Fruit fly (Drosophila melanogaster): ENCODE measurements around the gene CG5984.

CG5984 gene

DNA sequence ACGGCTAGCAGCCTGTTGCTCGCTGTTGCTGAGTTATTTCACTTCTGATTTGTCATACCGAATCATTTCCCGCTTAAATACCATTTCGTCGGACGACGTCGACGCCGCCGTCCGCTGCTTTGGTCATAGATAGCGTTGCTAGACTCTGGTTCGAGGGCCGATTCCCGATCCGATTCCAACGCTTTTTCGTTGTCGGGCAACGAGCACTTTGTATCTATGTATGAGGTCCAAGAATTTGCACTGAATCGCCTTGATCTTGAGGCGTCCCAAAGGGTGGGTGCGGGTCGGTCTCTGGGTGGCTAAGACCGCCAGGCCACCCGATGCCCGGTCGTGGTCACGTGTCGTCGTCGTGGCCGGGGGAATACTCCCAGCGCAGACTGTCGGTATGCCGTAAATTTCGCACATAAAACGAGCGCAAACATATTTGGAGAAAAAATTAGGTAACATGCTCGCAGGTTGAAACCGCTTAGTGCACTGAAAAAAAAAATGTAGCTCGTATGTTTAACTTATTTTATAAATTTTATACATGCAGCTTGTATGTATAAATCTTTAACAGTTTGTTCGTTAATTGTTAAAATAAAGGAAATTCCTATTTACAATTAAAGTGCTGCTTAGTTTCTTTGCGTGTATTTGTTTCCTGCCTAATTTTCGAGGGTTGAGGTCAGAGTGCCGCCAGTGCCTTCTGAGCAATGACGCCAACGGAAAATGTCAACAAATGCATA lies 44.5 kb upstream of the CG5984 start, which contains the start of gene CG3348 (continued):
- peak; percentile 53 for TF ChIP-seq CG12219 (GFP tag; optimal IDR thresholded peaks at IDR 0.05)
- TF ChIP-seq chn (GFP tag; optimal IDR thresholded peaks at IDR 0.05) = peak; percentile 4
- TF ChIP-seq CG2889 (GFP tag; IDR thresholded peaks at IDR 0.05) = peak; percentile 54; the same call in 1 of the 3 replicates
- peak; percentile 67 for TF ChIP-seq CG1792 (GFP tag; optimal IDR thresholded peaks at IDR 0.05)
- peak; percentile 79 for TF ChIP-seq CG30403 (GFP tag; optimal IDR thresholded peaks at IDR 0.05)
- TF ChIP-seq Xrp1 (GFP tag; IDR thresholded peaks at IDR 0.05) = peak; percentile 75
- no peak for TF ChIP-seq pzg (GFP tag; optimal IDR thresholded peaks at IDR 0.05)
- TF ChIP-seq Dfd (GFP tag; optimal IDR thresholded peaks at IDR 0.05) = no peak
- TF ChIP-seq CG13424 (tag; optimal IDR thresholded peaks at IDR 0.05) = peak; percentile 63
- no peak for TF ChIP-seq HmgD (GFP tag; optimal IDR thresholded peaks at IDR 0.05)
- peak; percentile 37 for TF ChIP-seq CrebB (tag; optimal IDR thresholded peaks at IDR 0.05)
- TF ChIP-seq Fer1 (GFP tag; optimal IDR thresholded peaks at IDR 0.05) = peak; percentile 84
- peak; percentile 76 for TF ChIP-seq CG15269 (tag; optimal IDR thresholded peaks at IDR 0.05)
- TF ChIP-seq ase (GFP tag; IDR thresholded peaks at IDR 0.05) = no peak
- peak; percentile 58 for TF ChIP-seq Deaf1 (tag; optimal IDR thresholded peaks at IDR 0.05)
- TF ChIP-seq bigmax (GFP tag; optimal IDR thresholded peaks at IDR 0.05) = no peak
- peak; percentile 74 for TF ChIP-seq CG15011 (GFP tag; optimal IDR thresholded peaks at IDR 0.05)
- peak; percentile 49 for TF ChIP-seq crc (GFP tag; optimal IDR thresholded peaks at IDR 0.05)
- TF ChIP-seq nmo (GFP tag; optimal IDR thresholded peaks at IDR 0.05) = peak; percentile 73
- no peak for TF ChIP-seq trh (GFP tag; optimal IDR thresholded peaks at IDR 0.05)
- TF ChIP-seq Oaz (GFP tag; IDR thresholded peaks at IDR 0.05) = peak; percentile 49; the same call in 1 of the 2 replicates
- TF ChIP-seq CG8765 (GFP tag; IDR thresholded peaks at IDR 0.05) = peak; percentile 48; the same call in 1 of the 2 replicates
- peak; percentile 58 for TF ChIP-seq Xbp1 (GFP tag; optimal IDR thresholded peaks at IDR 0.05)
- TF ChIP-seq croc (GFP tag; conservative IDR thresholded peaks at IDR 0.05) = peak; percentile 39; the same call in 2 of the 3 replicates
- TF ChIP-seq CG15073 (GFP tag; optimal IDR thresholded peaks at IDR 0.05) = no peak
- TF ChIP-seq CG2202 (tag; optimal IDR thresholded peaks at IDR 0.05) = no peak
- peak; percentile 53 for TF ChIP-seq CG10267 (tag; optimal IDR thresholded peaks at IDR 0.05)
- peak; percentile 29 for TF ChIP-seq CG9437 (GFP tag; optimal IDR thresholded peaks at IDR 0.05)
- TF ChIP-seq wek (GFP tag; optimal IDR thresholded peaks at IDR 0.05) = no peak
- TF ChIP-seq MTF-1 (GFP tag; optimal IDR thresholded peaks at IDR 0.05; ENCODE audit: borderline replicate concordance) = no peak
- TF ChIP-seq chif (GFP tag; optimal IDR thresholded peaks at IDR 0.05) = peak; percentile 8 to 39
- no peak for TF ChIP-seq Scr (GFP tag; IDR thresholded peaks at IDR 0.05; ENCODE audit: partially characterized antibody)
- peak; percentile 85 for TF ChIP-seq Hmr (GFP tag; optimal IDR thresholded peaks at IDR 0.05)
- TF ChIP-seq CG12659 (GFP tag; optimal IDR thresholded peaks at IDR 0.05) = peak; percentile 54
- TF ChIP-seq vfl (GFP tag; optimal IDR thresholded peaks at IDR 0.05) = peak; percentile 66
- no peak for TF ChIP-seq hkb (optimal IDR thresholded peaks at IDR 0.05)
- peak; percentile 68 for TF ChIP-seq hkb (GFP tag; IDR thresholded peaks at IDR 0.05)
- TF ChIP-seq CG10565 (GFP tag; optimal IDR thresholded peaks at IDR 0.05) = no peak
- TF ChIP-seq CG12104 (GFP tag; optimal IDR thresholded peaks at IDR 0.05) = peak; percentile 77
- no peak for TF ChIP-seq chinmo (GFP tag; IDR thresholded peaks at IDR 0.05; ENCODE audit: partially characterized antibody)
- TF ChIP-seq Camta (GFP tag; optimal IDR thresholded peaks at IDR 0.05) = peak; percentile 35
- TF ChIP-seq gt (GFP tag; IDR thresholded peaks at IDR 0.05) = no peak
- no peak for TF ChIP-seq vnd (GFP tag; IDR thresholded peaks at IDR 0.05; ENCODE audit: partially characterized antibody)
- peak; percentile 47 for TF ChIP-seq az2 (GFP tag; optimal IDR thresholded peaks at IDR 0.05)
- peak; percentile 53; the same call in 1 of the 2 replicates for TF ChIP-seq E2f1 (GFP tag; IDR thresholded peaks at IDR 0.05)
- TF ChIP-seq CG1024 (GFP tag; IDR thresholded peaks at IDR 0.05) = peak; percentile 59; the same call in 1 of the 2 replicates
- no peak for TF ChIP-seq CG3726 (GFP tag; IDR thresholded peaks at IDR 0.05)
- no peak for TF ChIP-seq Hr39 (optimal IDR thresholded peaks at IDR 0.05)
- peak; percentile 62 for TF ChIP-seq CG12071 (GFP tag; optimal IDR thresholded peaks at IDR 0.05)
- peak; percentile 15 for TF ChIP-seq CG11398 (GFP tag; optimal IDR thresholded peaks at IDR 0.05)
